Fruit fly (Drosophila melanogaster) whole organism, wandering third instar larva: ENCODE results near the gene epsilonCOP.

Source experiments
- Abd-B ChIP-seq: fragments of >200 bp; optimal IDR thresholded peaks from 2 replicates; lab custom pipeline; 2017; ENCODE audit warnings: missing biosample characterization, missing genetic modification characterization
- CG32264 ChIP-seq: fragments of 200-800 bp; sonication (Bioruptor generic); optimal IDR thresholded peaks from 2 replicates; lab custom pipeline; 2016; ENCODE audit warnings: missing biosample characterization, missing genetic modification characterization
- CG9705 ChIP-seq: fragments of 200-800 bp; sonication (Bioruptor generic); optimal IDR thresholded peaks from 2 replicates; lab custom pipeline; 2018; ENCODE audit warnings: missing biosample characterization, mild to moderate bottlenecking, missing genetic modification characterization
- Dif ChIP-seq: fragments of 200-275, 200-300 bp; sonication (Bioruptor generic); optimal IDR thresholded peaks from 2 replicates; lab custom pipeline; 2018; ENCODE audit warnings: missing biosample characterization, missing genetic modification characterization; ENCODE audit not compliant: partially characterized antibody
- GATAd ChIP-seq: sonication (Bioruptor generic); optimal IDR thresholded peaks from 2 replicates; lab custom pipeline; 2016; ENCODE audit warnings: missing biosample characterization, missing genetic modification characterization
- HLH106 ChIP-seq: fragments of 200-800 bp; optimal IDR thresholded peaks from 3 replicates; lab custom pipeline; 2019; ENCODE audit warnings: missing biosample characterization, mild to moderate bottlenecking, missing genetic modification characterization, moderate library complexity
- Hnf4 ChIP-seq: fragments of 200-800 bp; sonication (Bioruptor generic); optimal IDR thresholded peaks from 2 replicates; lab custom pipeline; 2016; ENCODE audit warnings: missing biosample characterization, mild to moderate bottlenecking, missing genetic modification characterization
- Hr78 ChIP-seq: fragments of >200 bp; optimal IDR thresholded peaks from 2 replicates; lab custom pipeline; 2017; ENCODE audit warnings: missing biosample characterization, missing genetic modification characterization
- Hr83 ChIP-seq: fragments of 200-300 bp; sonication (Bioruptor generic); optimal IDR thresholded peaks from 2 replicates; lab custom pipeline; 2016; ENCODE audit warnings: missing biosample characterization, mild to moderate bottlenecking, missing genetic modification characterization, moderate library complexity; ENCODE audit not compliant: poor library complexity, severe bottlenecking
- Jra ChIP-seq: sonication (Bioruptor generic); optimal IDR thresholded peaks from 2 replicates; lab custom pipeline; 2016; ENCODE audit warnings: missing biosample characterization, missing genetic modification characterization
- Myc ChIP-seq: fragments of >200 bp; optimal IDR thresholded peaks from 2 replicates; lab custom pipeline; 2017
- N ChIP-seq: fragments of >200 bp; optimal IDR thresholded peaks from 2 replicates; lab custom pipeline; 2018; ENCODE audit warnings: missing biosample characterization, missing external identifiers, missing genetic modification characterization
- OdsH ChIP-seq: fragments of 200-800 bp; sonication (Bioruptor generic); optimal IDR thresholded peaks from 2 replicates; lab custom pipeline; 2016; ENCODE audit warnings: missing biosample characterization, mild to moderate bottlenecking, missing genetic modification characterization
- Rel ChIP-seq, 2 experiments: fragments of 200-800 bp; sonication (Bioruptor generic) in 1 of 2; optimal IDR thresholded peaks; 2 replicates in 1 of 2; 3 replicates in 1 of 2; lab custom pipeline; 2016 to 2019; ENCODE audit warnings: mild to moderate bottlenecking in 2 of 2, missing biosample characterization in 2 of 2, missing genetic modification characterization in 2 of 2, moderate library complexity in 1 of 2
- Sp1 ChIP-seq: fragments of 200-800 bp; sonication (Bioruptor generic); optimal IDR thresholded peaks from 3 replicates; lab custom pipeline; 2019; ENCODE audit warnings: missing biosample characterization, mild to moderate bottlenecking, missing genetic modification characterization, moderate library complexity
- br ChIP-seq: fragments of 200-800 bp; sonication (Bioruptor generic); optimal IDR thresholded peaks from 2 replicates; lab custom pipeline; 2016; ENCODE audit warnings: missing biosample characterization, missing genetic modification characterization
- dl ChIP-seq, 2 experiments: fragments of 175-275, 200-275 bp in 1 of 2; fragments of 200-275 bp in 1 of 2; sonication (Bioruptor generic); optimal IDR thresholded peaks; lab custom pipeline; 2018; ENCODE audit warnings: mild to moderate bottlenecking in 2 of 2, missing biosample characterization in 2 of 2, missing genetic modification characterization in 2 of 2, moderate library complexity in 2 of 2; ENCODE audit not compliant: partially characterized antibody in 2 of 2, insufficient read depth in 1 of 2
- dmrt93B ChIP-seq: fragments of 200-800 bp; sonication (Bioruptor generic); optimal IDR thresholded peaks from 2 replicates; lab custom pipeline; 2018; ENCODE audit warnings: missing biosample characterization, mild to moderate bottlenecking, missing genetic modification characterization
- dsf ChIP-seq: sonication (Bioruptor generic); optimal IDR thresholded peaks from 2 replicates; lab custom pipeline; 2016; ENCODE audit warnings: missing biosample characterization, missing genetic modification characterization, borderline replicate concordance
- foxo ChIP-seq, 2 experiments: fragments of 200-800 bp; sonication (Bioruptor generic); optimal IDR thresholded peaks; 2 replicates in 1 of 2; 3 replicates in 1 of 2; lab custom pipeline; 2016 to 2017; ENCODE audit warnings: missing biosample characterization in 2 of 2, missing genetic modification characterization in 2 of 2
- fru ChIP-seq: fragments of 200-800 bp; sonication (Bioruptor generic); optimal IDR thresholded peaks from 3 replicates; lab custom pipeline; 2016; ENCODE audit warnings: missing biosample characterization, mild to moderate bottlenecking, missing genetic modification characterization
- h ChIP-seq: fragments of 200-800 bp; sonication (Bioruptor generic); optimal IDR thresholded peaks from 3 replicates; lab custom pipeline; 2016; ENCODE audit warnings: missing biosample characterization, mild to moderate bottlenecking, missing genetic modification characterization
- jim ChIP-seq: fragments of 175-275, 200-325 bp; sonication (Bioruptor generic); optimal IDR thresholded peaks from 2 replicates; lab custom pipeline; 2016; ENCODE audit warnings: missing biosample characterization, mild to moderate bottlenecking, missing genetic modification characterization
- psq ChIP-seq: fragments of 200-800 bp; sonication (Bioruptor generic); optimal IDR thresholded peaks from 3 replicates; lab custom pipeline; 2017; ENCODE audit warnings: missing biosample characterization, mild to moderate bottlenecking, missing genetic modification characterization, moderate library complexity
- rgr ChIP-seq: fragments of 200-800 bp; sonication (Bioruptor generic); optimal IDR thresholded peaks from 3 replicates; lab custom pipeline; 2016; ENCODE audit warnings: missing biosample characterization, mild to moderate bottlenecking, missing genetic modification characterization
- sage ChIP-seq: fragments of 200-800 bp; sonication (Bioruptor generic); optimal IDR thresholded peaks from 2 replicates; lab custom pipeline; 2016; ENCODE audit warnings: missing biosample characterization, mild to moderate bottlenecking, missing genetic modification characterization
- sv ChIP-seq: fragments of 200-800 bp; sonication (Bioruptor generic); optimal IDR thresholded peaks from 3 replicates; lab custom pipeline; 2016; ENCODE audit warnings: missing biosample characterization, missing genetic modification characterization
- tai ChIP-seq: sonication (Bioruptor generic); optimal IDR thresholded peaks from 2 replicates; lab custom pipeline; 2016; ENCODE audit warnings: missing biosample characterization, missing genetic modification characterization
- woc ChIP-seq: sonication (Bioruptor generic); optimal IDR thresholded peaks from 2 replicates; lab custom pipeline; 2016; ENCODE audit warnings: missing biosample characterization, mild to moderate bottlenecking, missing genetic modification characterization

epsilonCOP gene

DNA sequence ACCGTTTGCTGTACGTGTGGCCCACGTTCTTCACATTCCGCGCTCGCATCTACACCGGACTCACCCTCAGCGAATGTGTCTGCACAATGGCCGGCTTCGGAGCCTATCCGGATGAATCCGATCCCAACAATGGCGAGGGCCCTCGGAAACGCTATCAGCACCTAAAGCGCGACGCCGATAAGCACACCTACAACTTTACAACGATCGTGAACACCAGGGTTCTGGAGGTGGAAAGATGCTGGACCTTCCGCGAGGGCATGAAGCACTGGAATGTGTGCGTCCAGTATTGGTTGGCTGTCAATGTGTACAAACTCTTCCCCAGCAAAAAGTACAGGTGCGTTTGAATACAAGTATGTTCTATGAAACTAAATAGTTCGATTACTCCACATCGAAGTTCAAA, 31.3 kb upstream of the epsilonCOP start:
- TF ChIP-seq foxo (GFP tag; optimal IDR thresholded peaks at IDR 0.05; lab: Kevin White, UChicago), result no peak
- no peak for TF ChIP-seq jim (GFP tag; lab: Kevin White, UChicago)
- no peak for TF ChIP-seq Rel (GFP tag; optimal IDR thresholded peaks at IDR 0.05; lab: Kevin White, UChicago)
- TF ChIP-seq Rel (tag; optimal IDR thresholded peaks at IDR 0.05; lab: Kevin White, UChicago), result peak; percentile 5
- no peak for TF ChIP-seq Hr83 (GFP tag; lab: Kevin White, UChicago)
- no peak for TF ChIP-seq br (GFP tag; lab: Kevin White, UChicago)

DNA sequence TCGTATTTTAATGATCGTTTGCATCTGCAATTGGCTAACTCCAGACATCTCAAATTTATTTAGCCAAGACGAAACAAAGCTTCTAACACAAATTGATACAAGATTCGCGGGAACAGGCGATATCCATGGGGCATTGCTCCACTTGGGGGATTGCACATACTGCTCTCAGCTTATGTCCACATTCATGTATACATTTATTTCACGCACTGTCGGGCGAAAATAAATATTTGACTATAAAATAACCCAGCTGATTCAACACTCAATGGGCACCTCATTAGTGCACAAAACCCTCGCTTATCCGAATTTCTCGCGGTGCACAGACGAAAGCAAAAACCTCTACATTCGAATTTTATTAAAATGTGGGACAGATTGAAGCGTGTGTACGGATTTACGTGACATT, 27.4 kb upstream of the epsilonCOP start:
- peak; percentile 62 for TF ChIP-seq Sp1 (GFP tag; lab: Kevin White, UChicago)
- TF ChIP-seq HLH106, result peak; percentile 42
- no peak for TF ChIP-seq Jra (GFP tag; lab: Kevin White, UChicago)
- no peak for TF ChIP-seq sage (GFP tag; lab: Kevin White, UChicago)
- no peak for TF ChIP-seq dl (GFP tag; optimal IDR thresholded peaks at IDR 0.05; lab: Kevin White, UChicago; ENCODE audit: insufficient read depth in 1 of 2, partially characterized antibody in 2 of 2)
- TF ChIP-seq Hr78 (GFP tag; lab: Kevin White, UChicago), result no peak
- peak; percentile 52 for TF ChIP-seq CG32264
- peak; percentile 61 for TF ChIP-seq Hnf4 (GFP tag; lab: Kevin White, UChicago)
- TF ChIP-seq psq (GFP tag; lab: Kevin White, UChicago), result peak; percentile 20
- peak; percentile 69 for TF ChIP-seq OdsH (GFP tag; lab: Kevin White, UChicago)
- TF ChIP-seq rgr, result peak; percentile 87
- TF ChIP-seq dmrt93B (GFP tag; lab: Kevin White, UChicago), result peak; percentile 12
- TF ChIP-seq fru (GFP tag; lab: Kevin White, UChicago), result peak; percentile 65
- no peak for TF ChIP-seq tai (GFP tag; lab: Kevin White, UChicago)
- peak in 1 of 2 experiments; percentile 67 for TF ChIP-seq foxo (GFP tag; optimal IDR thresholded peaks at IDR 0.05; lab: Kevin White, UChicago)
- peak; percentile 97 for TF ChIP-seq Hr83 (GFP tag; lab: Kevin White, UChicago)
- TF ChIP-seq Rel (GFP tag; optimal IDR thresholded peaks at IDR 0.05; lab: Kevin White, UChicago), result no peak
- TF ChIP-seq Rel (tag; optimal IDR thresholded peaks at IDR 0.05; lab: Kevin White, UChicago), result peak; percentile 22
- TF ChIP-seq h (GFP tag; lab: Kevin White, UChicago), result peak; percentile 88
- no peak for TF ChIP-seq GATAd
- peak; percentile 71 for TF ChIP-seq br (GFP tag; lab: Kevin White, UChicago)
- peak; percentile 17 for TF ChIP-seq woc
- TF ChIP-seq CG9705, result peak; percentile 17

DNA sequence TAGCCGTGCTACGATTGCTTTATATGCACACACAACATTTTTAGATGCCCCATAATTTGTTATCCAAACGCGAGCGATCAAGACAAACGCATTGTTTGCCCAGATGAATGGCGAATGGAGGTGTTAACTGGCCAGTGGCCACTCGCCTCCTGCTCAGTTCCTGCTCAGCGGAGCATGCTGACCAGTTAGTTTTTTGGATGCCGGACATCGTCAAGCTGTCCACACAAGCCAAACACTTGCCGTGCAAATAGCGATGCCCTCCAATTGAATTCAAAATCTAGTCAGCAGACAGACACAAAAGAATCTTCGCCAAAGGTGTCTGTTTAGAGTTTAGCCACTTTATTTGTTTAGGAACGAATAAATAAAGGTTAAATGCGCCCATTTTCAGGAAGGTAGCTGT, 26.6 kb upstream of the epsilonCOP start:
- no peak for TF ChIP-seq Abd-B (GFP tag; lab: Kevin White, UChicago)
- no peak for TF ChIP-seq Hr83 (GFP tag; lab: Kevin White, UChicago)
- no peak for TF ChIP-seq N (GFP tag; lab: Kevin White, UChicago)

DNA sequence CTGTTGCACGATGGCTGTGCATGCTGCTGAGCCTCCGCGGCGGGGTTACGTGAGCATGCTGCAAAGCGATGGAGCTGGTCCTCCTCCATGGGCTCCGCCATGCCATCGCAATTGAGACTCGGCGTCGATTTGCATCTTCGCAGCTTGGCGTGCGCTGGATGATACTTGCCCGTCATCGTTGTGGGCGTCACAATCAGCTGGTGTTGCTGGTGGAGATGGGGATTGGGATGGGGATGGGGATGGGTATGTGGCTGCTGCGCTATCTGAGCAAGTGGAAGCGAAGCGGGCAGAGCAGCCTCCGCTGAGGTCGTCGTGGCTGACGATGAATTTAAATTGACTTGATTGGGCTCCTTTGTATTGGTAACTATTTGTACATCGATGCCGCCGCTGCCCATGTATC, 25.5 kb upstream of the epsilonCOP start:
- no peak for TF ChIP-seq Rel (GFP tag; optimal IDR thresholded peaks at IDR 0.05; lab: Kevin White, UChicago)
- no peak for TF ChIP-seq Rel (tag; optimal IDR thresholded peaks at IDR 0.05; lab: Kevin White, UChicago)
- no peak for TF ChIP-seq Myc (lab: Kevin White, UChicago)
- TF ChIP-seq sv (GFP tag; lab: Kevin White, UChicago), result no peak
- TF ChIP-seq HLH106, result no peak
- no peak for TF ChIP-seq GATAd
- no peak for TF ChIP-seq OdsH (GFP tag; lab: Kevin White, UChicago)
- TF ChIP-seq Hr78 (GFP tag; lab: Kevin White, UChicago), result no peak
- no peak for TF ChIP-seq dsf (GFP tag; lab: Kevin White, UChicago)
- TF ChIP-seq Dif, result no peak
- TF ChIP-seq Hnf4 (GFP tag; lab: Kevin White, UChicago), result no peak

DNA sequence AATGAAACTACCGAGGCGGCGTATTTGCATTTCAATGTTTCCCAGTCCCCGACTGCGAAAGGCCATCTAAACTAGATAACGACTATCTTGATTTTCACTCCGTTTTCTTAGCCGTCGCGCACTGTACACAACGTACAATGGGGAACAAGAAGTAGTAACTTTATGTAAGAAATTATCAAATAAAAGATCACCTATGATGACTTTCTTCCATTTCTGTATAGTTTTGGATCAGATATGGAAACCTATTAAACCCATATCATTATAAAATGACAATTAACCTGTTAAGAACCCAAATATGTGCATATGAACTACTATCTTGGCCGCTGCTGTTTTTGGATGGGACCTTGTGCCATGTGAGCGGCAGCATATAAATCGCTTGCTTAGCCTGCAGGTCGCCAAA, 24.6 kb upstream of the epsilonCOP start:
- TF ChIP-seq foxo (GFP tag; optimal IDR thresholded peaks at IDR 0.05; lab: Kevin White, UChicago) (peak in 1 of 2 experiments; percentile 0), Abd-B (GFP tag; lab: Kevin White, UChicago) (no peak)
